Fruit fly (Drosophila melanogaster) whole organism, prepupa: Measurements from ENCODE around the gene Hsp70Ab.

Source experiments
- CG15336 ChIP-seq: fragments of 200-800 bp; sonication (Bioruptor generic); IDR thresholded peaks from 2 replicates; pipeline ENCODE4 v1.3.6; 2022; ENCODE audit warnings: missing biosample characterization, missing genetic modification characterization
- CG1621 ChIP-seq: fragments of 200-800 bp; sonication (Bioruptor generic); optimal IDR thresholded peaks from 3 replicates; lab custom pipeline; 2018; ENCODE audit warnings: missing biosample characterization, mild to moderate bottlenecking, missing genetic modification characterization
- CG4318 ChIP-seq: fragments of 200-800 bp; sonication (Bioruptor generic); optimal IDR thresholded peaks from 3 replicates; lab custom pipeline; 2017; ENCODE audit warnings: missing biosample characterization, mild to moderate bottlenecking, missing genetic modification characterization
- Eip78C ChIP-seq: fragments of 200-800 bp; sonication (Bioruptor generic); peaks from one replicate; lab custom pipeline; 2016; ENCODE audit warnings: missing biosample characterization, missing genetic modification characterization
- Ets96B ChIP-seq: fragments of 200-800 bp; optimal IDR thresholded peaks from 2 replicates; lab custom pipeline; 2019; ENCODE audit warnings: missing biosample characterization, mild to moderate bottlenecking, missing genetic modification characterization, moderate library complexity
- Gug ChIP-seq: fragments of 200-800 bp; sonication (Bioruptor generic); IDR thresholded peaks from 2 replicates; pipeline ENCODE4 v1.3.6; 2022; ENCODE audit warnings: missing biosample characterization, missing genetic modification characterization
- Hr38 ChIP-seq: sonication (Bioruptor generic); optimal IDR thresholded peaks from 2 replicates; lab custom pipeline; 2016; ENCODE audit warnings: missing biosample characterization, missing genetic modification characterization
- Lpt ChIP-seq: fragments of 200-800 bp; sonication (Bioruptor generic); optimal IDR thresholded peaks from 3 replicates; lab custom pipeline; 2016; ENCODE audit warnings: missing biosample characterization, missing genetic modification characterization
- OdsH ChIP-seq: fragments of 200-800 bp; sonication (Bioruptor generic); optimal IDR thresholded peaks from 3 replicates; lab custom pipeline; 2016; ENCODE audit warnings: missing biosample characterization, missing genetic modification characterization
- Sox102F ChIP-seq: fragments of 200-800 bp; sonication (Bioruptor generic); optimal IDR thresholded peaks from 2 replicates; lab custom pipeline; 2016; ENCODE audit warnings: missing biosample characterization, mild to moderate bottlenecking, missing genetic modification characterization
- eg ChIP-seq: fragments of 200-800 bp; sonication (Bioruptor generic); IDR thresholded peaks from 3 replicates; pipeline ENCODE4 v1.3.6; 2022; ENCODE audit warnings: missing biosample characterization, missing genetic modification characterization
- fd59A ChIP-seq: fragments of 200-800 bp; sonication (Bioruptor generic); optimal IDR thresholded peaks from 2 replicates; lab custom pipeline; 2017; ENCODE audit warnings: missing biosample characterization, mild to moderate bottlenecking, missing genetic modification characterization, missing genetic modification reagents

dm6 chr3R:11941116-11941515 lies 17.2 kb upstream of the Hsp70Ab start:
- no peak for TF ChIP-seq fd59A (GFP tag; lab: Kevin White, UChicago)
- TF ChIP-seq CG15336 (GFP tag; lab: Robert Waterston, UW) = no peak
- TF ChIP-seq Lpt = no peak
- TF ChIP-seq CG1621 (tag; lab: Kevin White, UChicago) = no peak
- TF ChIP-seq OdsH = no peak
- no peak for TF ChIP-seq eg
- TF ChIP-seq CG4318 (GFP tag; lab: Kevin White, UChicago) = no peak
- TF ChIP-seq Hr38 (GFP tag; lab: Kevin White, UChicago) = no peak
- no peak for TF ChIP-seq Ets96B (tag; lab: Kevin White, UChicago)
- no peak for TF ChIP-seq Sox102F (GFP tag; lab: Kevin White, UChicago)
- peak; percentile 39 for TF ChIP-seq Eip78C
- no peak for TF ChIP-seq Gug (GFP tag; lab: Robert Waterston, UW)
